Fruit fly (Drosophila melanogaster) whole organism, embryonic: ENCODE measurements around the gene CG34107.
A peak's percentile ranks its signal among the peaks of the same experiment; 100 is the strongest.

Experiments
- Bdp1 ChIP-seq: fragments of 200-800 bp; sonication (Bioruptor generic); optimal IDR thresholded peaks from 3 replicates; lab custom pipeline; 2016; ENCODE audit warnings: missing biosample characterization, missing genetic modification characterization
- Bgb ChIP-seq: fragments of 200-800 bp; sonication (Bioruptor generic); IDR thresholded peaks from 2 replicates; pipeline ENCODE4 v1.3.6; 2022; ENCODE audit warnings: missing biosample characterization, missing genetic modification characterization; ENCODE audit not compliant: partially characterized antibody
- C15 ChIP-seq: fragments of 200-800 bp; sonication (Bioruptor generic); IDR thresholded peaks from 3 replicates; pipeline ENCODE4 v1.3.6; 2022; ENCODE audit warnings: missing biosample characterization, missing genetic modification characterization
- CG11398 ChIP-seq: fragments of 200-800 bp; sonication (Bioruptor generic); optimal IDR thresholded peaks from 2 replicates; lab custom pipeline; 2016; ENCODE audit warnings: missing biosample characterization, missing genetic modification characterization
- CG11560 ChIP-seq: fragments of 200-800 bp; sonication (Bioruptor generic); IDR thresholded peaks from 3 replicates; pipeline ENCODE4 v1.3.6; 2022; ENCODE audit warnings: missing biosample characterization, missing genetic modification characterization
- CG11723 ChIP-seq: fragments of 200-800 bp; sonication (Bioruptor generic); optimal IDR thresholded peaks from 2 replicates; lab custom pipeline; 2017; ENCODE audit warnings: missing biosample characterization, mild to moderate bottlenecking, missing genetic modification characterization
- CG12744 ChIP-seq: fragments of 200-800 bp; sonication (Bioruptor generic); optimal IDR thresholded peaks from 2 replicates; lab custom pipeline; 2016; ENCODE audit warnings: missing biosample characterization, missing genetic modification characterization
- CG12769 ChIP-seq: fragments of 200-800 bp; sonication (Bioruptor generic); optimal IDR thresholded peaks from 2 replicates; lab custom pipeline; 2019; ENCODE audit warnings: missing biosample characterization, mild to moderate bottlenecking, missing genetic modification characterization, moderate library complexity
- CG13894 ChIP-seq: fragments of 200-800 bp; sonication (Bioruptor generic); optimal IDR thresholded peaks from 3 replicates; lab custom pipeline; 2018; ENCODE audit warnings: missing biosample characterization, mild to moderate bottlenecking, missing genetic modification characterization, moderate library complexity
- CG14965 ChIP-seq: fragments of 200-800 bp; sonication (Bioruptor generic); optimal IDR thresholded peaks from 2 replicates; lab custom pipeline; 2016; ENCODE audit warnings: missing biosample characterization, missing genetic modification characterization, borderline replicate concordance
- CG16779 ChIP-seq: fragments of 200-800 bp; sonication (Bioruptor generic); IDR thresholded peaks from 2 replicates; pipeline ENCODE4 v1.3.6; 2022; ENCODE audit warnings: missing biosample characterization, missing genetic modification characterization
- CG18011 ChIP-seq: fragments of 200-800 bp; sonication (Bioruptor generic); optimal IDR thresholded peaks from 2 replicates; lab custom pipeline; 2017; ENCODE audit warnings: missing biosample characterization, missing genetic modification characterization, mild to moderate bottlenecking, moderate library complexity, missing genotype
- CG30431 ChIP-seq: fragments of 200-800 bp; sonication (Bioruptor generic); optimal IDR thresholded peaks from 2 replicates; lab custom pipeline; 2017; ENCODE audit warnings: missing biosample characterization, missing genetic modification characterization
- CG31224 ChIP-seq: fragments of 200-800 bp; sonication (Bioruptor generic); IDR thresholded peaks from 2 replicates; pipeline ENCODE4 v1.3.6; 2022; ENCODE audit warnings: missing biosample characterization, missing genetic modification characterization
- CG31441 ChIP-seq: fragments of 200-800 bp; sonication (Bioruptor generic); IDR thresholded peaks from 2 replicates; pipeline ENCODE4 v1.3.6; 2022; ENCODE audit warnings: missing biosample characterization, missing genetic modification characterization
- CG34376 ChIP-seq: fragments of 200-800 bp; sonication (Bioruptor generic); optimal IDR thresholded peaks from 2 replicates; lab custom pipeline; 2018; ENCODE audit warnings: missing biosample characterization, mild to moderate bottlenecking, missing genetic modification characterization
- CG4360 ChIP-seq: fragments of 200-800 bp; sonication (Bioruptor generic); IDR thresholded peaks from 2 replicates; pipeline ENCODE4 v1.3.6; 2022; ENCODE audit warnings: missing biosample characterization, missing genetic modification characterization
- CG6689 ChIP-seq: fragments of 200-800 bp; sonication (Bioruptor generic); IDR thresholded peaks from 2 replicates; pipeline ENCODE4 v1.3.6; 2022; ENCODE audit warnings: missing biosample characterization, missing genetic modification characterization
- CG6765 ChIP-seq: fragments of 200-800 bp; sonication (Bioruptor generic); optimal IDR thresholded peaks from 3 replicates; lab custom pipeline; 2017; ENCODE audit warnings: missing biosample characterization, mild to moderate bottlenecking, missing genetic modification characterization
- CG7357 ChIP-seq: fragments of 200-800 bp; sonication (Bioruptor generic); IDR thresholded peaks from 3 replicates; pipeline ENCODE4 v1.3.6; 2022; ENCODE audit warnings: missing biosample characterization, missing genetic modification characterization
- CG8944 ChIP-seq: fragments of 200-800 bp; sonication (Bioruptor generic); optimal IDR thresholded peaks from 3 replicates; lab custom pipeline; 2016; ENCODE audit warnings: missing biosample characterization, missing genetic modification characterization
- CG9609 ChIP-seq: fragments of 200-800 bp; sonication (Bioruptor generic); optimal IDR thresholded peaks from 3 replicates; lab custom pipeline; 2016; ENCODE audit warnings: missing biosample characterization, missing genetic modification characterization
- CTCF ChIP-seq: fragments of 200-800 bp; sonication (Bioruptor generic); optimal IDR thresholded peaks from 2 replicates; lab custom pipeline; 2017; ENCODE audit warnings: missing biosample characterization, mild to moderate bottlenecking, missing genetic modification characterization, moderate library complexity
- CrebB ChIP-seq: fragments of 200-800 bp; sonication (Bioruptor generic); optimal IDR thresholded peaks from 3 replicates; lab custom pipeline; 2018; ENCODE audit warnings: missing biosample characterization, mild to moderate bottlenecking, missing genetic modification characterization
- D ChIP-seq, 2 experiments: fragments of 200-800 bp in 1 of 2; fragments of >200 bp in 1 of 2; sonication (Bioruptor generic) in 1 of 2; optimal IDR thresholded peaks; 2 replicates in 1 of 2; 3 replicates in 1 of 2; lab custom pipeline; 2017; ENCODE audit warnings: mild to moderate bottlenecking in 1 of 2, missing biosample characterization in 1 of 2, missing genetic modification characterization in 1 of 2, missing genetic modification reagents in 1 of 2
- Dll ChIP-seq: fragments of 200-800 bp; sonication (Bioruptor generic); IDR thresholded peaks from 4 replicates; pipeline ENCODE4 v1.3.6; 2022; ENCODE audit warnings: missing biosample characterization, missing genetic modification characterization; ENCODE audit not compliant: partially characterized antibody
- Dp ChIP-seq: fragments of 200-800 bp; sonication (Bioruptor generic); optimal IDR thresholded peaks from 2 replicates; lab custom pipeline; 2018; ENCODE audit warnings: missing biosample characterization, mild to moderate bottlenecking, missing genetic modification characterization, moderate library complexity
- Gug ChIP-seq: fragments of 200-800 bp; sonication (Bioruptor generic); IDR thresholded peaks from 4 replicates; pipeline ENCODE4 v1.3.6; 2022; ENCODE audit warnings: missing biosample characterization, missing genetic modification characterization
- Kr ChIP-seq: fragments of 200-800 bp; sonication (Bioruptor generic); optimal IDR thresholded peaks from 2 replicates; lab custom pipeline; 2017; ENCODE audit warnings: missing biosample characterization, mild to moderate bottlenecking, missing genetic modification characterization
- MESR4 ChIP-seq: fragments of 200-800 bp; sonication (Bioruptor generic); optimal IDR thresholded peaks from 2 replicates; lab custom pipeline; 2018; ENCODE audit warnings: missing biosample characterization, mild to moderate bottlenecking, missing genetic modification characterization, moderate library complexity
- NK7.1 ChIP-seq: fragments of 200-800 bp; sonication (Bioruptor generic); optimal IDR thresholded peaks from 3 replicates; lab custom pipeline; 2016; ENCODE audit warnings: missing biosample characterization, missing genetic modification characterization
- Optix ChIP-seq: fragments of 200-800 bp; sonication (Bioruptor generic); IDR thresholded peaks from 3 replicates; pipeline ENCODE4 v1.3.6; 2022; ENCODE audit warnings: missing biosample characterization, missing genetic modification characterization
- Sry-β ChIP-seq: fragments of 200-800 bp; sonication (Bioruptor generic); optimal IDR thresholded peaks from 2 replicates; lab custom pipeline; 2018; ENCODE audit warnings: missing biosample characterization, mild to moderate bottlenecking, missing genetic modification characterization, moderate library complexity
- Sry-δ ChIP-seq: fragments of 200-800 bp; sonication (Bioruptor generic); optimal IDR thresholded peaks from 2 replicates; lab custom pipeline; 2016; ENCODE audit warnings: missing biosample characterization, missing genetic modification characterization
- Xbp1 ChIP-seq: fragments of 200-800 bp; sonication (Bioruptor generic); optimal IDR thresholded peaks from 3 replicates; lab custom pipeline; 2016; ENCODE audit warnings: missing biosample characterization, mild to moderate bottlenecking, missing genetic modification characterization
- Xrp1 ChIP-seq: fragments of 200-800 bp; sonication (Bioruptor generic); IDR thresholded peaks from 2 replicates; pipeline ENCODE4 v1.3.6; 2022; ENCODE audit warnings: missing biosample characterization, missing genetic modification characterization
- amos ChIP-seq: fragments of 200-800 bp; sonication (Bioruptor generic); IDR thresholded peaks from 2 replicates; pipeline ENCODE4 v1.3.6; 2022; ENCODE audit warnings: missing biosample characterization, missing genetic modification characterization; ENCODE audit not compliant: partially characterized antibody
- ci ChIP-seq: fragments of 200-800 bp; sonication (Bioruptor generic); IDR thresholded peaks from 3 replicates; pipeline ENCODE4 v1.3.6; 2022; ENCODE audit warnings: missing biosample characterization, missing genetic modification characterization
- disco-r ChIP-seq: fragments of 200-800 bp; sonication (Bioruptor generic); optimal IDR thresholded peaks from 2 replicates; lab custom pipeline; 2016; ENCODE audit warnings: missing biosample characterization, missing genetic modification characterization
- eve ChIP-seq, 2 experiments: fragments of >200 bp; optimal IDR thresholded peaks; 2 replicates each; lab custom pipeline; 2017; ENCODE audit warnings: missing biosample characterization in 2 of 2, missing genetic modification characterization in 2 of 2
- eyg ChIP-seq: fragments of 200-800 bp; sonication (Bioruptor generic); optimal IDR thresholded peaks from 3 replicates; lab custom pipeline; 2016; ENCODE audit warnings: missing biosample characterization, missing genetic modification characterization
- fd102C ChIP-seq: fragments of 200-800 bp; sonication (Bioruptor generic); optimal IDR thresholded peaks from 2 replicates; lab custom pipeline; 2018; ENCODE audit warnings: missing biosample characterization, mild to moderate bottlenecking, missing genetic modification characterization, moderate library complexity
- gsb-n ChIP-seq: fragments of 200-800 bp; sonication (Bioruptor generic); optimal IDR thresholded peaks from 3 replicates; lab custom pipeline; 2018; ENCODE audit warnings: missing biosample characterization, mild to moderate bottlenecking, missing genetic modification characterization
- gt ChIP-seq: fragments of 200-800 bp; sonication (Bioruptor generic); IDR thresholded peaks from 2 replicates; pipeline ENCODE4 v1.3.6; 2022; ENCODE audit warnings: missing biosample characterization, missing genetic modification characterization
- klu ChIP-seq: fragments of 200-800 bp; sonication (Bioruptor generic); IDR thresholded peaks from 2 replicates; pipeline ENCODE4 v1.3.6; 2022; ENCODE audit warnings: missing biosample characterization, missing genetic modification characterization
- mirr ChIP-seq: fragments of 200-800 bp; sonication (Bioruptor generic); optimal IDR thresholded peaks from 3 replicates; lab custom pipeline; 2018; ENCODE audit warnings: missing biosample characterization, mild to moderate bottlenecking, missing genetic modification characterization
- oc ChIP-seq: fragments of 200-800 bp; sonication (Bioruptor generic); optimal IDR thresholded peaks from 2 replicates; lab custom pipeline; 2018; ENCODE audit warnings: missing biosample characterization, mild to moderate bottlenecking, missing genetic modification characterization, moderate library complexity
- pita ChIP-seq: fragments of 200-800 bp; sonication (Bioruptor generic); optimal IDR thresholded peaks from 2 replicates; lab custom pipeline; 2017; ENCODE audit warnings: missing biosample characterization, mild to moderate bottlenecking, missing genetic modification characterization
- row ChIP-seq: fragments of 200-800 bp; sonication (Bioruptor generic); IDR thresholded peaks from 3 replicates; pipeline ENCODE4 v1.3.6; 2022; ENCODE audit warnings: missing biosample characterization, missing genetic modification characterization
- salm ChIP-seq: fragments of 200-800 bp; sonication (Bioruptor generic); optimal IDR thresholded peaks from 2 replicates; lab custom pipeline; 2018; ENCODE audit warnings: missing biosample characterization, mild to moderate bottlenecking, missing genetic modification characterization
- sc ChIP-seq, 3 experiments: fragments of >200 bp in 2 of 3; fragments of 200-800 bp in 1 of 3; sonication (Bioruptor generic) in 1 of 3; optimal IDR thresholded peaks; 2 replicates in 2 of 3; 3 replicates in 1 of 3; lab custom pipeline; 2017; ENCODE audit warnings: mild to moderate bottlenecking in 1 of 3, missing biosample characterization in 1 of 3, missing genetic modification characterization in 1 of 3, missing genetic modification reagents in 1 of 3
- sens-2 ChIP-seq: fragments of 200-800 bp; sonication (Bioruptor generic); IDR thresholded peaks from 2 replicates; pipeline ENCODE4 v1.3.6; 2022; ENCODE audit warnings: missing biosample characterization, missing genetic modification characterization
- sim ChIP-seq: fragments of 200-800 bp; sonication (Bioruptor generic); IDR thresholded peaks from 2 replicates; pipeline ENCODE4 v1.3.6; 2022; ENCODE audit warnings: missing biosample characterization, missing genetic modification characterization

The CG34107 gene

dm6 chr3R:10212799-10213198 is 11.9 kb upstream of the CG34107 start, which contains the start of gene Timp (continued):
- TF ChIP-seq Dll (GFP tag; lab: Robert Waterston, UW), result no peak
- TF ChIP-seq mirr (GFP tag; lab: Kevin White, UChicago), result no peak
- no peak for TF ChIP-seq salm (tag; lab: Kevin White, UChicago)
- no peak for TF ChIP-seq CG11560
- no peak for TF ChIP-seq CG31441 (GFP tag; lab: Robert Waterston, UW)
- no peak for TF ChIP-seq CG9609 (GFP tag; lab: Kevin White, UChicago)
- no peak for TF ChIP-seq CrebB (tag; lab: Kevin White, UChicago)
- no peak for TF ChIP-seq gsb-n
- no peak for TF ChIP-seq CG16779 (GFP tag; lab: Robert Waterston, UW)
- no peak for TF ChIP-seq CG11398 (GFP tag; lab: Kevin White, UChicago)
- TF ChIP-seq CG18011 (GFP tag; lab: Kevin White, UChicago), result no peak
- TF ChIP-seq Kr (GFP tag; lab: Kevin White, UChicago), result no peak
- no peak for TF ChIP-seq Xrp1 (GFP tag; lab: Robert Waterston, UW)
- TF ChIP-seq sens-2 (GFP tag; lab: Robert Waterston, UW), result no peak
- TF ChIP-seq Bgb (GFP tag; lab: Robert Waterston, UW), result peak; percentile 46
- TF ChIP-seq CG6765 (GFP tag; lab: Kevin White, UChicago), result no peak
- no peak for TF ChIP-seq Optix
- TF ChIP-seq CG8944 (GFP tag; lab: Kevin White, UChicago), result no peak
- TF ChIP-seq CG4360 (GFP tag; lab: Robert Waterston, UW), result no peak
- TF ChIP-seq CG7357, result no peak
- no peak for TF ChIP-seq gt (GFP tag; lab: Robert Waterston, UW)
- TF ChIP-seq ci (GFP tag; lab: Robert Waterston, UW), result no peak
- TF ChIP-seq CG31224 (GFP tag; lab: Robert Waterston, UW), result no peak
- TF ChIP-seq CG12769 (tag; lab: Kevin White, UChicago), result peak; percentile 4
- TF ChIP-seq row (GFP tag; lab: Robert Waterston, UW), result no peak
- no peak for TF ChIP-seq Gug
- no peak for TF ChIP-seq eyg (GFP tag; lab: Kevin White, UChicago)
- no peak for TF ChIP-seq CG11723
- no peak for TF ChIP-seq klu
- no peak for TF ChIP-seq CTCF (GFP tag; lab: Kevin White, UChicago)
- TF ChIP-seq Dp (GFP tag; lab: Kevin White, UChicago), result no peak
- TF ChIP-seq C15 (GFP tag; lab: Robert Waterston, UW), result no peak
- no peak for TF ChIP-seq eve (GFP tag; optimal IDR thresholded peaks at IDR 0.05; lab: Kevin White, UChicago)
- TF ChIP-seq amos (GFP tag; lab: Robert Waterston, UW), result peak; percentile 38; the same call in 1 of the 2 replicates
- no peak for TF ChIP-seq D (optimal IDR thresholded peaks at IDR 0.05; lab: Kevin White, UChicago)
- TF ChIP-seq D (GFP tag; optimal IDR thresholded peaks at IDR 0.05; lab: Kevin White, UChicago), result no peak
- no peak for TF ChIP-seq oc (tag; lab: Kevin White, UChicago)
- TF ChIP-seq pita (GFP tag; lab: Kevin White, UChicago), result no peak
- no peak for TF ChIP-seq Sry-β (GFP tag; lab: Kevin White, UChicago)
- no peak for TF ChIP-seq NK7.1 (GFP tag; lab: Kevin White, UChicago)
- TF ChIP-seq, all 482 proteins: peak for 14

DNA sequence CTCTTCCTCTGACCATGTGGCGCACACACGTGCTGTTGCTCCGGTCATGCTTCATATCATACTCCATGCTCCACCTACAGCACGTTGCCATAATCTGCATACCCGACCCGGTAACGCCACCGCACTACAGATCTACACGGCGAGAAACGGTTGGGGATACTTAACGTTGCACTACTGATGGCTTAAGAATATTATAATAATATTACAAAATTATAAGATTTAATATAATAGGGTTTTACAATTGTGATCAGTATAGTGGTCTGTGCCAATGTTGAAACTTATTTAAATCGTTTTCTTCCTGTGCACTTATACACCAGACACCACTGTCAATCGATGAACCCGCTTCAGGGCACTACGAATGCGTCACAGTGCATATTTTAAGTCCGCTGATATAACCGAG is 11.3 kb upstream of the CG34107 start:
- TF ChIP-seq Xbp1 (GFP tag; lab: Kevin White, UChicago), result peak; percentile 68
- TF ChIP-seq fd102C (GFP tag; lab: Kevin White, UChicago), result no peak
- no peak for TF ChIP-seq CG14965 (GFP tag; lab: Kevin White, UChicago)
- TF ChIP-seq sim, result peak; percentile 18; the same call in 1 of the 2 replicates
- no peak for TF ChIP-seq CG34376 (GFP tag; lab: Kevin White, UChicago)
- TF ChIP-seq sc (optimal IDR thresholded peaks at IDR 0.05; lab: Kevin White, UChicago), result no peak
- peak; percentile 59 for TF ChIP-seq sc (GFP tag; optimal IDR thresholded peaks at IDR 0.05; lab: Kevin White, UChicago)
- no peak for TF ChIP-seq Bdp1
- TF ChIP-seq CG30431 (GFP tag; lab: Kevin White, UChicago), result peak; percentile 55
- no peak for TF ChIP-seq CG16779 (GFP tag; lab: Robert Waterston, UW)
- no peak for TF ChIP-seq Sry-δ (GFP tag; lab: Kevin White, UChicago)
- peak; percentile 79 for TF ChIP-seq CG6689
- no peak for TF ChIP-seq CG12744 (GFP tag; lab: Kevin White, UChicago)
- TF ChIP-seq disco-r (GFP tag; lab: Kevin White, UChicago), result no peak
- no peak for TF ChIP-seq CG13894 (tag; lab: Kevin White, UChicago)
- no peak for TF ChIP-seq MESR4 (GFP tag; lab: Kevin White, UChicago)
